Fruit fly (Drosophila melanogaster) whole organism, wandering third instar larva: Measurements from ENCODE around the gene rtet.

Source experiments
- CG32264 ChIP-seq: fragments of 200-800 bp; sonication (Bioruptor generic); optimal IDR thresholded peaks from 2 replicates; lab custom pipeline; 2016; ENCODE audit warnings: missing biosample characterization, missing genetic modification characterization
- Hr83 ChIP-seq: fragments of 200-300 bp; sonication (Bioruptor generic); optimal IDR thresholded peaks from 2 replicates; lab custom pipeline; 2016; ENCODE audit warnings: missing biosample characterization, mild to moderate bottlenecking, missing genetic modification characterization, moderate library complexity; ENCODE audit not compliant: poor library complexity, severe bottlenecking
- dsf ChIP-seq: sonication (Bioruptor generic); optimal IDR thresholded peaks from 2 replicates; lab custom pipeline; 2016; ENCODE audit warnings: missing biosample characterization, missing genetic modification characterization, borderline replicate concordance
- psq ChIP-seq: fragments of 200-800 bp; sonication (Bioruptor generic); optimal IDR thresholded peaks from 3 replicates; lab custom pipeline; 2017; ENCODE audit warnings: missing biosample characterization, mild to moderate bottlenecking, missing genetic modification characterization, moderate library complexity

dm6 chr3R:21158643-21159042 is 50.4 kb downstream of the rtet start:
- TF ChIP-seq dsf (GFP tag; lab: Kevin White, UChicago), result no peak
- no peak for TF ChIP-seq psq (GFP tag; lab: Kevin White, UChicago)
- no peak for TF ChIP-seq Hr83 (GFP tag; lab: Kevin White, UChicago)
- TF ChIP-seq CG32264 (GFP tag; lab: Kevin White, UChicago), result no peak
